Worm (Caenorhabditis elegans) whole organism, L3 larva: ENCODE results near the gene lec-2.
"Not testable (repeated sequence)": the region's sequence is repeated elsewhere in the genome, so short reads cannot be mapped to it uniquely, and the experiment has no call there.

Experiments used
- ZK546.5 ChIP-seq: sonication (generic microtip); optimal IDR thresholded peaks from 2 replicates; lab custom pipeline; 2017; ENCODE audit warnings: missing biosample characterization, missing genetic modification characterization
- ceh-16 ChIP-seq: sonication (generic microtip); optimal IDR thresholded peaks from 2 replicates; lab custom pipeline; 2017; ENCODE audit warnings: missing biosample characterization, missing genetic modification characterization
- ceh-9 ChIP-seq: sonication (generic microtip); optimal IDR thresholded peaks from 2 replicates; lab custom pipeline; 2018; ENCODE audit warnings: missing biosample characterization, missing genetic modification characterization
- daf-12 ChIP-seq: fragments of 150-350 bp; optimal IDR thresholded peaks from 2 replicates; lab custom pipeline; 2014; ENCODE audit warnings: missing biosample characterization, missing genetic modification reagents, missing genetic modification characterization
- egl-27 ChIP-seq: sonication (generic microtip); optimal IDR thresholded peaks from 4 replicates; lab custom pipeline; 2017; ENCODE audit warnings: missing biosample characterization, missing genetic modification reagents, missing genetic modification characterization
- elt-2 ChIP-seq: sonication (generic microtip); optimal IDR thresholded peaks from 2 replicates; lab custom pipeline; 2016; ENCODE audit warnings: missing genetic modification reagents, mild to moderate bottlenecking, missing genetic modification characterization, missing compliant biosample characterization
- fkh-10 ChIP-seq: sonication (generic microtip); optimal IDR thresholded peaks from 2 replicates; lab custom pipeline; 2017; ENCODE audit warnings: missing biosample characterization, missing genetic modification reagents, missing genetic modification characterization
- fkh-2 ChIP-seq: fragments of 150-350 bp; optimal IDR thresholded peaks from 2 replicates; lab custom pipeline; 2014; ENCODE audit warnings: missing biosample characterization, missing genetic modification reagents, missing genetic modification characterization
- fos-1 ChIP-seq: fragments of 150-350 bp; optimal IDR thresholded peaks from 2 replicates; lab custom pipeline; 2014; ENCODE audit warnings: missing biosample characterization, missing genetic modification characterization
- hmg-11 ChIP-seq: sonication (generic microtip); optimal IDR thresholded peaks from 2 replicates; lab custom pipeline; 2016; ENCODE audit warnings: missing genetic modification characterization, missing compliant biosample characterization
- jun-1 ChIP-seq: fragments of 150-350 bp; optimal IDR thresholded peaks from 2 replicates; lab custom pipeline; 2014; ENCODE audit warnings: missing biosample characterization, missing genetic modification reagents, missing genetic modification characterization
- lsy-12 ChIP-seq: sonication (generic microtip); optimal IDR thresholded peaks from 2 replicates; lab custom pipeline; 2016; ENCODE audit warnings: mild to moderate bottlenecking, missing genetic modification characterization, missing compliant biosample characterization
- mdl-1 ChIP-seq: fragments of 150-350 bp; optimal IDR thresholded peaks from 2 replicates; lab custom pipeline; 2014; ENCODE audit warnings: missing biosample characterization, missing genetic modification characterization
- nfya-1 ChIP-seq: sonication (generic microtip); optimal IDR thresholded peaks from 2 replicates; lab custom pipeline; 2017; ENCODE audit warnings: missing genetic modification characterization, mild to moderate bottlenecking, missing compliant biosample characterization, antibody characterized with exemption, moderate library complexity; ENCODE audit not compliant: insufficient read depth
- nhr-11 ChIP-seq: fragments of 150-350 bp; optimal IDR thresholded peaks from 2 replicates; lab custom pipeline; 2014; ENCODE audit warnings: missing biosample characterization, missing genetic modification characterization
- nhr-12 ChIP-seq: fragments of 150-350 bp; optimal IDR thresholded peaks from 2 replicates; lab custom pipeline; 2014; ENCODE audit warnings: missing biosample characterization, missing genetic modification characterization
- nhr-23 ChIP-seq: fragments of 150-350 bp; optimal IDR thresholded peaks from 2 replicates; lab custom pipeline; 2014; ENCODE audit warnings: missing biosample characterization, missing genetic modification reagents, missing genetic modification characterization
- nhr-237 ChIP-seq: fragments of 150-350 bp; optimal IDR thresholded peaks from 2 replicates; lab custom pipeline; 2014; ENCODE audit warnings: missing biosample characterization, missing genetic modification characterization
- nhr-25 ChIP-seq: sonication (generic microtip); optimal IDR thresholded peaks from 2 replicates; lab custom pipeline; 2017; ENCODE audit warnings: missing biosample characterization, missing genetic modification characterization
- nhr-43 ChIP-seq: sonication (generic microtip); optimal IDR thresholded peaks from 2 replicates; lab custom pipeline; 2016; ENCODE audit warnings: mild to moderate bottlenecking, missing genetic modification characterization, missing compliant biosample characterization; ENCODE audit not compliant: poor library complexity, severe bottlenecking
- nhr-67 ChIP-seq: fragments of 150-350 bp; optimal IDR thresholded peaks from 2 replicates; lab custom pipeline; 2014; ENCODE audit warnings: missing biosample characterization, missing genetic modification characterization
- nhr-76 ChIP-seq: fragments of 150-350 bp; sonication (generic microtip); optimal IDR thresholded peaks from 5 replicates; lab custom pipeline; 2014; ENCODE audit warnings: missing biosample characterization, missing genetic modification characterization
- nhr-77 ChIP-seq: fragments of 150-350 bp; optimal IDR thresholded peaks from 2 replicates; lab custom pipeline; 2014; ENCODE audit warnings: missing biosample characterization, missing genetic modification characterization
- pha-4 ChIP-seq: fragments of 150-350 bp; optimal IDR thresholded peaks from 2 replicates; lab custom pipeline; 2014; ENCODE audit warnings: missing biosample characterization, missing genetic modification reagents, missing genetic modification characterization
- pqm-1 ChIP-seq: fragments of 150-350 bp; optimal IDR thresholded peaks from 2 replicates; lab custom pipeline; 2017; ENCODE audit warnings: missing biosample characterization, missing genetic modification characterization, inconsistent platforms
- sea-2 ChIP-seq: fragments of 150-350 bp; sonication (generic microtip); optimal IDR thresholded peaks from 4 replicates; lab custom pipeline; 2014; ENCODE audit warnings: missing biosample characterization, missing genetic modification reagents, missing genetic modification characterization
- skn-1 ChIP-seq: fragments of 150-350 bp; optimal IDR thresholded peaks from 2 replicates; lab custom pipeline; 2014; ENCODE audit warnings: missing biosample characterization, missing genetic modification characterization
- snpc-4 ChIP-seq: fragments of 150-350 bp; optimal IDR thresholded peaks from 2 replicates; lab custom pipeline; 2014; ENCODE audit warnings: missing biosample characterization, missing genetic modification characterization
- tbx-2 ChIP-seq: sonication (generic microtip); optimal IDR thresholded peaks from 2 replicates; lab custom pipeline; 2016; ENCODE audit warnings: mild to moderate bottlenecking, missing genetic modification characterization, missing compliant biosample characterization
- unc-39 ChIP-seq: sonication (generic microtip); optimal IDR thresholded peaks from 4 replicates; lab custom pipeline; 2017; ENCODE audit warnings: missing biosample characterization, missing genetic modification characterization
- unc-62 ChIP-seq: fragments of 150-350 bp; sonication (generic microtip); optimal IDR thresholded peaks from 4 replicates; lab custom pipeline; 2014; ENCODE audit warnings: missing biosample characterization, missing genetic modification reagents, missing genetic modification characterization
- zag-1 ChIP-seq: fragments of 150-350 bp; optimal IDR thresholded peaks from 2 replicates; lab custom pipeline; 2014; ENCODE audit warnings: missing biosample characterization, missing genetic modification characterization
- ztf-11 ChIP-seq: fragments of 150-350 bp; optimal IDR thresholded peaks from 2 replicates; lab custom pipeline; 2014; ENCODE audit warnings: missing biosample characterization, missing genetic modification characterization

lec-2 gene

DNA sequence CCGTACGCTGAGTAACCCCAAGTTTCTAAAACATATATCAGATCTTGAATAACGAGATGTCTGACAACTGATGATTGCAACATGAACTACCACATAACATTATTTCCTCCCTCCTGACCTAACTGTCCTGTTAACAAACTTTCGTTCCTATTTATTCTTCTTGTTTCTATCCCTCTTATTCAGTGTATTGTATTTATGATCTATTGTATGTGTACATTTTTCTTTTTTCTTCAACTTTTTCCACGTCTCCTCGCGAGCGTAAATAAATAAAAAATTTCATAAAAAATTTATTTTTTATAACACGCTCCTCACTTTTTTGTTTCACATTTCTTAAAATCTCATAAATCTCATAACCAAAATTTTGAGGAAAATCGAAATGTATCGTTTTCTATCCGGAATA is 9.7 kb downstream of the lec-2 start, which contains the start of gene ZK892.4:
TSS of gene ZK892.4 (plus strand) at position 301 of the 400 bp plus-strand sequence.
- TF ChIP-seq nhr-67, egl-27, elt-2 (tag; lab: Kevin White, UChicago): not testable (repeated sequence)
- TF ChIP-seq, all 47 proteins: peak for 0; not testable (repeated sequence) for 47

DNA sequence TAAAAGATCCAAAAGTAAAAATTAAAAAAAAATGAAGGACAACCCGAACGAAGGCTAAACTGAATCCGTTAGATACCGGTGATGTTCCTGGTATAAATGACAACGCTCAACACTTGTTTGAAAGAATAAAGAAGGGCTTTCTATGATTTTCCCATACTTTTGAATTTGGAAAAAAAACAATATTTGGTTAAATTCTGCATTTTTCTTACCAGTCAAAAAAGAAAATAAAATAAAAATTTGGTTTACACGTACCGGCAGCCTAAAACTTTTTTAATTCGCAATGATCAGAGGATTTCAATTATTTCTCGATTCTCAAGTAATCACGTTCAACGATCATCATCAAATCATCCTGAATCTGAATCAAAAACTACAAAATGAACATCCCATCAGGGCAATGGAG is 14.4 kb downstream of the lec-2 start, which contains the start of gene ZK892.3:
TSS of gene ZK892.3 (plus strand) at position 301 of the 400 bp plus-strand sequence.
- no peak for TF ChIP-seq ZK546.5 (tag; lab: Kevin White, UChicago)
- no peak for TF ChIP-seq sea-2
- no peak for TF ChIP-seq nhr-25 (tag; lab: Kevin White, UChicago)
- no peak for TF ChIP-seq tbx-2
- no peak for TF ChIP-seq nhr-77
- TF ChIP-seq daf-12 = no peak
- no peak for TF ChIP-seq unc-39 (tag; lab: Kevin White, UChicago)
- no peak for TF ChIP-seq nhr-76 (tag; lab: Kevin White, UChicago)
- TF ChIP-seq nhr-67 (tag; lab: Kevin White, UChicago) = no peak
- no peak for TF ChIP-seq fkh-2 (tag; lab: Kevin White, UChicago)
- TF ChIP-seq ztf-11 (tag; lab: Kevin White, UChicago) = no peak
- TF ChIP-seq nhr-237 (tag; lab: Kevin White, UChicago) = no peak
- no peak for TF ChIP-seq fkh-10 (GFP tag; lab: Kevin White, UChicago)
- no peak for TF ChIP-seq unc-62 (GFP tag; lab: Kevin White, UChicago)
- TF ChIP-seq snpc-4 (tag; lab: Kevin White, UChicago) = no peak
- TF ChIP-seq, all 47 proteins: peak for 0

DNA sequence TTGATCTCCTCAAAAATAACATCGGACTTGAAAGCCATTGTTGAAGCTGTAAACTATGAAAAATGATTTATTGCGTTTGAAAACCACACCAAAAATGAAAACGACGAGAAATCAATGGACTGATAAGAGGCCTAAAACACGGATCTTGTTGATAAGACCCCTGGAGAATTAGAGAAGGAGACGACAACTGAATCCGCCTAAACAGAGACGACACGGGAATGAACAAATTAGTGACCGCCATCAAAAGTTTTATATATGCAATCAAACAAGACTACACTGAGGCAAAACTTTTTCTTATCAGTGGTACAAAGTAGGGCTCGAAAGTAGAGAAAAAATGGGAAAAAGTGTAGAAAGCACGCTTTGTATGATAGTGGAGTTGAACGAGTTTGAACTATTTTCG is 14.9 kb downstream of the lec-2 start, which contains the start of gene nlt-1:
TSS of gene nlt-1 (minus strand) at position 78 of the 400 bp plus-strand sequence.
- TF ChIP-seq pha-4 (tag; lab: Kevin White, UChicago) (peak; percentile 50), nfya-1 (tag; lab: Kevin White, UChicago) (no peak), fkh-10 (GFP tag; lab: Kevin White, UChicago) (no peak), nhr-67 (tag; lab: Kevin White, UChicago) (no peak), nhr-11 (tag; lab: Kevin White, UChicago) (no peak), zag-1 (no peak), lsy-12 (tag; lab: Kevin White, UChicago) (no peak), mdl-1 (tag; lab: Kevin White, UChicago) (no peak), jun-1 (tag; lab: Kevin White, UChicago) (peak; percentile 80), sea-2 (no peak), nhr-43 (tag; lab: Kevin White, UChicago) (no peak), ceh-16 (tag; lab: Kevin White, UChicago) (no peak), nhr-23 (peak; percentile 13), nhr-76 (tag; lab: Kevin White, UChicago) (no peak), elt-2 (tag; lab: Kevin White, UChicago) (peak; percentile 98), ceh-9 (no peak), pqm-1 (tag; lab: Kevin White, UChicago) (peak; percentile 98)

DNA sequence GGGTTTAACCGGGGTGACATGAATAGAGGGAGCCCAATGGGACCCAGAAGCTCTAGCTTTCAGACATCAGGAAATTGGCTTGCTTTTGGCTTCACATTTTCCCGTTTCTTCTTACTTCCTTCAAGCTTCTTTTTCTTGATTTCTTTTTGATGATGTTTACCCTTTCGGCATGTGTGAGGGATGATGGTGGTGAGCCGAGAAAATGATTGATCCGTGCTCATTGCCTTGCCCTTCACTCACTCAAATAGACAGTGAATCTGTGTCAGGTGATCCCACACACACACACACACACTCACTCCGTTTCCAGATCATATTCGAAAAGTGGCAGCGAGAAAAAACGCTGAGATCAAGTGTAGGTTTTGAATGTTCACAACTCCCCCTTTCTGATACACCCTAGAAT is 21.3 kb downstream of the lec-2 start:
- TF ChIP-seq jun-1 (tag; lab: Kevin White, UChicago) (no peak), nhr-67 (tag; lab: Kevin White, UChicago) (no peak), nhr-77 (no peak), unc-39 (tag; lab: Kevin White, UChicago) (no peak), hmg-11 (no peak), egl-27 (tag; lab: Kevin White, UChicago) (no peak), nhr-43 (tag; lab: Kevin White, UChicago) (no peak), nfya-1 (tag; lab: Kevin White, UChicago) (no peak), nhr-12 (tag; lab: Kevin White, UChicago) (no peak), fos-1 (no peak), unc-62 (GFP tag; lab: Kevin White, UChicago) (no peak), skn-1 (tag; lab: Kevin White, UChicago) (no peak), ZK546.5 (tag; lab: Kevin White, UChicago) (no peak), nhr-76 (tag; lab: Kevin White, UChicago) (no peak)

DNA sequence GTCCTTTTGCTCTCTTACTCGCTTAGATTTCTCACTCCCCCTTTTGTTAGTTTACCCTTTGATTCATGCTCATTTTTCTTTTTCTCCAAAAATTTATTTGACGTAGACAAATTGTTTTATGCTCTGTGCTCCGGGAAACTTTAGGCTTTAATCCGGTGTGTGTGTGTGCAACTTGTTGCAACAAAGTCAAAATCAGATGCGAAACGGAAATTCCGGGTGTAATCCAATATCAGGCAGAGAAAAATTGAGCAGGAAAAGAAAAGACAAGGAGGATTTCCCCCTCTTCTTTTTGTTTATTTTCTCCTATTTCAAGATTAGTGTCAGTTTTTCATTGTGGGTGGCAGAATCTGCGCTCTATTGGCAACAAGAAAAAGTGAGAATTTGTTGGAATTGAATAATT is 23.5 kb downstream of the lec-2 start:
- TF ChIP-seq fkh-10 (GFP tag; lab: Kevin White, UChicago) (peak; percentile 12), mdl-1 (tag; lab: Kevin White, UChicago) (no peak)
